Worm (Caenorhabditis elegans): ENCODE results near the gene mrps-17.

DNA sequence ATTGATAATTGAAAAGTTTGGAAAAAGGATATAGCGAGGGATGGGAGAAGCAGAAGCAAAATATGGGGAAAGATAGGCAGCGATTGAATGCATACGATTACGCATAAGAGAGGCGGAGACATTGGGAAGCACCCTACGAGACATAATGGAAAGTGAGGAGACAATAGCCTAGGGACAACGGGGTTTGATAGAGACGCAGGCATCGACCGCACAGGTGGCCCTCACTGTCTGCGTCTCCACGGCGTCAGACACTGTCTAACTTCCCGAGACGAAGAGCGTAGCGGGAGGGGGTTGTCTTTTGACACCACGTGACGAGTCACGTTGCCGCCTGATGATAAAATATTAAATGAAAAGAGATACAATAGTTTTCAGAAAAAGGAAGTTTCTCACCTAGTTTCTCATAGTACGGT is 10.6 kb downstream of the mrps-17 start:
- peak; percentile 50 for TF ChIP-seq lin-15B (tag; optimal IDR thresholded peaks at IDR 0.05)
- no peak for TF ChIP-seq fkh-10 (GFP tag; optimal IDR thresholded peaks at IDR 0.05)
- TF ChIP-seq mdl-1 (tag; optimal IDR thresholded peaks at IDR 0.05), result peak; percentile 95
- peak; percentile 97 for TF ChIP-seq nhr-23 (tag; optimal IDR thresholded peaks at IDR 0.05)
- TF ChIP-seq nhr-76 (tag; optimal IDR thresholded peaks at IDR 0.05), result no peak
- TF ChIP-seq ztf-4 (tag; optimal IDR thresholded peaks at IDR 0.05), result no peak
- no peak for TF ChIP-seq nhr-12 (tag; optimal IDR thresholded peaks at IDR 0.05)

Measured in whole organism, L3 larva.